Worm (Caenorhabditis elegans): Measurements from ENCODE around the gene R05D8.7.

R05D8.7 gene

ce11 chrV:2757226-2757893 lies 5.6 kb downstream of the R05D8.7 start, which contains the start of gene srx-28 (continued):
- no peak for TF ChIP-seq dpff-1 (tag; optimal IDR thresholded peaks at IDR 0.05)
- TF ChIP-seq pbrm-1 (GFP tag; IDR thresholded peaks at IDR 0.05): no peak
- TF ChIP-seq madf-3 (GFP tag; IDR thresholded peaks at IDR 0.05): no peak
- no peak for TF ChIP-seq ekl-4 (GFP tag; IDR thresholded peaks at IDR 0.05)
- TF ChIP-seq B0019.2 (GFP tag; conservative IDR thresholded peaks at IDR 0.05): no peak
- no peak for TF ChIP-seq C17E4.6 (GFP tag; IDR thresholded peaks at IDR 0.05)
- TF ChIP-seq lir-1 (GFP tag; conservative IDR thresholded peaks at IDR 0.05): no peak
- no peak for TF ChIP-seq bed-1 (GFP tag; IDR thresholded peaks at IDR 0.05)
- TF ChIP-seq rec-8 (tag; optimal IDR thresholded peaks at IDR 0.05): no peak
- no peak for TF ChIP-seq let-526 (GFP tag; IDR thresholded peaks at IDR 0.05)
- no peak for TF ChIP-seq ztf-6 (GFP tag; IDR thresholded peaks at IDR 0.05)
- no peak for TF ChIP-seq ceh-27 (GFP tag; optimal IDR thresholded peaks at IDR 0.05)
- TF ChIP-seq hrde-1 (tag; optimal IDR thresholded peaks at IDR 0.05; ENCODE audit: borderline replicate concordance): no peak
- no peak for TF ChIP-seq ztf-3 (GFP tag; optimal IDR thresholded peaks at IDR 0.05)
- TF ChIP-seq bed-2 (GFP tag; IDR thresholded peaks at IDR 0.05): no peak
- no peak for TF ChIP-seq somi-1 (GFP tag; optimal IDR thresholded peaks at IDR 0.05)
- no peak for TF ChIP-seq nhr-80 (tag; optimal IDR thresholded peaks at IDR 0.05)
- TF ChIP-seq madf-8 (GFP tag; conservative IDR thresholded peaks at IDR 0.05): no peak
- no peak for TF ChIP-seq ztf-22 (GFP tag; optimal IDR thresholded peaks at IDR 0.05)
- TF ChIP-seq akir-1 (GFP tag; optimal IDR thresholded peaks at IDR 0.05): no peak
- no peak for TF ChIP-seq xnd-1 (tag; optimal IDR thresholded peaks at IDR 0.05)
- peak; percentile 33; the same call in 1 of the 2 replicates for TF ChIP-seq egrh-3 (GFP tag; IDR thresholded peaks at IDR 0.05)
- peak; percentile 6 for TF ChIP-seq B0261.1 (tag; optimal IDR thresholded peaks at IDR 0.05)
- no peak for TF ChIP-seq nhr-120 (GFP tag; IDR thresholded peaks at IDR 0.05)
- no peak for TF ChIP-seq Y79H2A.3 (GFP tag; conservative IDR thresholded peaks at IDR 0.05)

DNA sequence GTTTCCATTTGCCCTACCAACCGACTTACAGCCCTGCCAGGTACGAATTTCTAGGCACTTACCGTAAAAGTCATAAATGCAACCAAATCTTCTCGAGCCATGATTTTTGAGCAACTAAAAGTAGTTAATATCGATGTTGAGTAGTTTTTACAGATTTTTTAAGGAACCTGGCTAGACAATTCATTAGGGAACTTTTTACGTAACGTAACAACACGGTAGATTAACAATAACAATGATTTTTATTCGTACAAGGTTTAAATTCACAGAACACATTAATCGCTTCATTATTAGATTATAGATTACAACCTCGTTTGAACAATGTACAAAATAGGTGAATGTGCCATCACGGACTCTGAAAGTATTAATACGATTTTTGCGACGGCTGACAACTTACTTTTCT lies 10.0 kb downstream of the R05D8.7 start, which contains the start of gene srx-26:
Gene srx-26 (minus strand): TSS at position 101 of the 400 bp plus-strand sequence.
- TF ChIP-seq dox-1 (GFP tag; IDR thresholded peaks at IDR 0.05) (no peak), lir-1 (GFP tag; conservative IDR thresholded peaks at IDR 0.05) (no peak), ama-1 (optimal IDR thresholded peaks at IDR 0.05) (no peak), ama-1 (GFP tag; optimal IDR thresholded peaks at IDR 0.05) (no peak), nhr-27 (tag; optimal IDR thresholded peaks at IDR 0.05) (no peak), B0019.2 (GFP tag; conservative IDR thresholded peaks at IDR 0.05) (no peak), ccch-3 (GFP tag; optimal IDR thresholded peaks at IDR 0.05) (no peak), lin-40 (tag; optimal IDR thresholded peaks at IDR 0.05) (no peak), Y53F4B.3 (GFP tag; IDR thresholded peaks at IDR 0.05) (no peak), egrh-3 (GFP tag; IDR thresholded peaks at IDR 0.05) (no peak), ceh-79 (tag; optimal IDR thresholded peaks at IDR 0.05) (no peak), zim-3 (tag; optimal IDR thresholded peaks at IDR 0.05) (no peak), let-526 (GFP tag; IDR thresholded peaks at IDR 0.05) (no peak), lin-54 (GFP tag; optimal IDR thresholded peaks at IDR 0.05) (no peak), madf-6 (GFP tag; IDR thresholded peaks at IDR 0.05) (no peak), F23B12.7 (tag; optimal IDR thresholded peaks at IDR 0.05; ENCODE audit: insufficient read depth) (no peak), Y56A3A.18 (GFP tag; IDR thresholded peaks at IDR 0.05) (no peak), snpc-1.1 (tag; optimal IDR thresholded peaks at IDR 0.05; ENCODE audit: insufficient read depth) (no peak), zfh-2 (GFP tag; conservative IDR thresholded peaks at IDR 0.05) (no peak)

Measured in whole organism, young adult.